Worm (Caenorhabditis elegans) whole organism, L1 larva: ENCODE data around the gene clec-127.

Experiments
- ama-1 ChIP-seq: fragments of 150-350 bp; optimal IDR thresholded peaks from 2 replicates; lab custom pipeline; 2014
- egl-13 ChIP-seq: sonication (generic microtip); optimal IDR thresholded peaks from 2 replicates; lab custom pipeline; 2016; ENCODE audit warnings: missing genotype, missing genetic modification reagents, missing genetic modification characterization, missing compliant biosample characterization
- elt-2 ChIP-seq: sonication (generic microtip); optimal IDR thresholded peaks from 2 replicates; lab custom pipeline; 2016; ENCODE audit warnings: missing genetic modification characterization, mild to moderate bottlenecking, inconsistent platforms, missing compliant biosample characterization, missing genetic modification reagents
- elt-3 ChIP-seq, 6 experiments: fragments of 150-350 bp in 1 of 6; sonication (generic microtip); optimal IDR thresholded peaks; 2 replicates each; lab custom pipeline; 2017 to 2018; ENCODE audit warnings: missing biosample characterization in 6 of 6, missing genetic modification characterization in 6 of 6, inconsistent platforms in 1 of 6
- hlh-4 ChIP-seq: sonication (generic microtip); optimal IDR thresholded peaks from 2 replicates; lab custom pipeline; 2016; ENCODE audit warnings: mild to moderate bottlenecking, missing genetic modification characterization, missing compliant biosample characterization
- lin-35 ChIP-seq, 2 experiments: fragments of 150-350 bp; optimal IDR thresholded peaks; 2 replicates each; lab custom pipeline; 2014; ENCODE audit warnings: missing biosample characterization in 2 of 2, missing genetic modification characterization in 2 of 2, missing genetic modification reagents in 2 of 2
- mdl-1 ChIP-seq, 2 experiments: fragments of 150-350 bp; optimal IDR thresholded peaks; 2 replicates each; lab custom pipeline; 2014 to 2017; ENCODE audit warnings: missing biosample characterization in 2 of 2, missing genetic modification characterization in 2 of 2, inconsistent platforms in 1 of 2
- nhr-76 ChIP-seq: sonication (generic microtip); optimal IDR thresholded peaks from 2 replicates; lab custom pipeline; 2017; ENCODE audit warnings: missing biosample characterization, missing genetic modification characterization
- sptf-1 ChIP-seq: fragments of 150-350 bp; optimal IDR thresholded peaks from 2 replicates; lab custom pipeline; 2014; ENCODE audit warnings: missing biosample characterization, missing genetic modification characterization
- unc-30 ChIP-seq: sonication (generic microtip); optimal IDR thresholded peaks from 2 replicates; lab custom pipeline; 2017; ENCODE audit warnings: missing biosample characterization, missing genetic modification characterization
- unc-62 ChIP-seq: fragments of 150-350 bp; optimal IDR thresholded peaks from 2 replicates; lab custom pipeline; 2014; ENCODE audit warnings: missing biosample characterization, missing genetic modification reagents, missing genetic modification characterization
- xbp-1 ChIP-seq: sonication (generic microtip); optimal IDR thresholded peaks from 2 replicates; lab custom pipeline; 2016; ENCODE audit warnings: missing genetic modification characterization, missing compliant biosample characterization

DNA sequence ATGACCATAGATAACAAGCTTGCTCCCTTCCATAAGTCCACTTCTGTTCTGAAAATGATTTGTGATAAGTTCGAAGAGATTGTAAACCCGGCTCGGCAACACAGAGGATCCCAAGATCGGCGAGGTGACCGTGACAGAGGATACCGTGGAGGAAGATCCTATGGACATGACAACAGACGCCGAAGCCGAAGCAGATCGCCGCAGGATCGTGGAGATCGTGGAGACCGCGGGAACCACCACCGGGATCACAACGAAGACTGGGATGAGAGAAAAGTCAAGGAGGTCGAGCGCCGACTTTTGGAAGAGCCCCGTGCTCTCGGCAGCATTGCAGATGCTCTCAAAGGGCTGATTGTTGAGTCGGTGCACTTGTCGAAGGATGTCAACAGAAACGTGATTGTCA lies 35.6 kb upstream of the clec-127 start:
- TF ChIP-seq xbp-1: no peak
- no peak for TF ChIP-seq nhr-76 (tag; lab: Kevin White, UChicago)
- TF ChIP-seq egl-13 (tag; lab: Kevin White, UChicago): no peak
- TF ChIP-seq hlh-4: no peak
- no peak for TF ChIP-seq sptf-1
- TF ChIP-seq unc-62 (GFP tag; lab: Kevin White, UChicago): no peak
- TF ChIP-seq lin-35 (GFP tag; optimal IDR thresholded peaks at IDR 0.05; lab: Kevin White, UChicago): no peak
- TF ChIP-seq unc-30: no peak
- TF ChIP-seq elt-3 (tag; optimal IDR thresholded peaks at IDR 0.05; lab: Kevin White, UChicago): no peak
- TF ChIP-seq ama-1 (lab: Kevin White, UChicago): no peak
- TF ChIP-seq mdl-1 (tag; optimal IDR thresholded peaks at IDR 0.05; lab: Kevin White, UChicago): no peak
- TF ChIP-seq elt-2 (tag; lab: Kevin White, UChicago): no peak
